Worm (Caenorhabditis elegans) whole organism, L4 larva: ENCODE results near the gene idpp-11.

Experiments used
- F49E8.2 ChIP-seq: sonication (generic microtip); optimal IDR thresholded peaks from 2 replicates; lab custom pipeline; 2016; ENCODE audit warnings: missing compliant biosample characterization, mild to moderate bottlenecking, missing genetic modification characterization, borderline replicate concordance
- ceh-32 ChIP-seq: sonication (generic microtip); optimal IDR thresholded peaks from 2 replicates; lab custom pipeline; 2016; ENCODE audit warnings: mild to moderate bottlenecking, missing genetic modification characterization, missing compliant biosample characterization; ENCODE audit not compliant: poor library complexity
- ceh-62 ChIP-seq: sonication (generic microtip); optimal IDR thresholded peaks from 2 replicates; lab custom pipeline; 2017; ENCODE audit warnings: missing biosample characterization, missing genetic modification characterization
- lsy-2 ChIP-seq, 2 experiments: fragments of 150-350 bp in 1 of 2; sonication (generic microtip) in 1 of 2; optimal IDR thresholded peaks; 2 replicates each; lab custom pipeline; 2014 to 2017; ENCODE audit warnings: missing biosample characterization in 2 of 2, missing genetic modification characterization in 2 of 2

DNA sequence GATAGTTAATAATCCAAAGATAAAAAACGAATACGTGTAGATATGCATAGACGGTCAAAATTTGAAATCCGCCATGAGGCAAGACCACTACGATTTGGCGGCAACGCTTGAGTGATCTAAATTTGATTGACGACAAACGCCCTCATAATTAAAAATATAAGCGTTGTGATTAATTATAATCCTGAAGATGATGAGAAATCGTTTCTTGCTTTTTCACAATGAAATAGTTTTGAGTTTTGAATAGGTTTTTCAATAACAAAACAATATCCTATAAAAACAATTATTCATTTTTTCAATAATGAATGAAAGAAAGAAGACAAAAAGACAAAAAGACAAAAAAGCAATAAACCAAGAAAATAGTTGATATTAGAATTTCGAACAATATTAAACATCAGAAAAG lies 5.1 kb downstream of the idpp-11 start, which contains the start of gene C54D2.6:
- TF ChIP-seq lsy-2 (tag; optimal IDR thresholded peaks at IDR 0.05; lab: Kevin White, UChicago) (no peak), ceh-62 (tag; lab: Kevin White, UChicago) (no peak), ceh-32 (tag; lab: Kevin White, UChicago) (no peak), F49E8.2 (tag; lab: Kevin White, UChicago) (no peak)
